Worm (Caenorhabditis elegans) whole organism, L3 larva: Measurements from ENCODE around the gene ZK105.3.

Experiments used
- ZK546.5 ChIP-seq: sonication (generic microtip); optimal IDR thresholded peaks from 2 replicates; lab custom pipeline; 2017; ENCODE audit warnings: missing biosample characterization, missing genetic modification characterization
- ama-1 ChIP-seq: fragments of 150-350 bp; optimal IDR thresholded peaks from 2 replicates; lab custom pipeline; 2018
- ceh-16 ChIP-seq: sonication (generic microtip); optimal IDR thresholded peaks from 2 replicates; lab custom pipeline; 2017; ENCODE audit warnings: missing biosample characterization, missing genetic modification characterization
- egl-27 ChIP-seq: sonication (generic microtip); optimal IDR thresholded peaks from 4 replicates; lab custom pipeline; 2017; ENCODE audit warnings: missing biosample characterization, missing genetic modification reagents, missing genetic modification characterization
- fkh-2 ChIP-seq: fragments of 150-350 bp; optimal IDR thresholded peaks from 2 replicates; lab custom pipeline; 2014; ENCODE audit warnings: missing biosample characterization, missing genetic modification reagents, missing genetic modification characterization
- lin-15B ChIP-seq: fragments of 150-350 bp; optimal IDR thresholded peaks from 2 replicates; lab custom pipeline; 2014; ENCODE audit warnings: missing biosample characterization, missing genetic modification characterization
- nhr-23 ChIP-seq: fragments of 150-350 bp; optimal IDR thresholded peaks from 2 replicates; lab custom pipeline; 2014; ENCODE audit warnings: missing biosample characterization, missing genetic modification reagents, missing genetic modification characterization
- pha-4 ChIP-seq: fragments of 150-350 bp; optimal IDR thresholded peaks from 2 replicates; lab custom pipeline; 2014; ENCODE audit warnings: missing biosample characterization, missing genetic modification reagents, missing genetic modification characterization
- ztf-4 ChIP-seq: fragments of 150-350 bp; optimal IDR thresholded peaks from 2 replicates; lab custom pipeline; 2014; ENCODE audit warnings: missing biosample characterization, missing genetic modification characterization

ce11 chrV:7653567-7653966 is 43.4 kb upstream of the ZK105.3 start, which contains the start of gene srh-200:
- TF ChIP-seq egl-27 (no peak), lin-15B (tag; lab: Kevin White, UChicago) (no peak), ama-1 (lab: Kevin White, UChicago) (no peak), ztf-4 (tag; lab: Kevin White, UChicago) (no peak), fkh-2 (tag; lab: Kevin White, UChicago) (no peak), ZK546.5 (no peak), pha-4 (tag; lab: Kevin White, UChicago) (no peak), nhr-23 (tag; lab: Kevin White, UChicago) (no peak), ceh-16 (tag; lab: Kevin White, UChicago) (no peak)
